Fruit fly (Drosophila melanogaster): Measurements from ENCODE around the gene BuGZ.

- TF ChIP-seq CG8478 (optimal IDR thresholded peaks at IDR 0.05) (no peak), pan (optimal IDR thresholded peaks at IDR 0.05) (no peak), EcR (GFP tag; optimal IDR thresholded peaks at IDR 0.05) (no peak), usp (GFP tag; optimal IDR thresholded peaks at IDR 0.05) (no peak), psq (optimal IDR thresholded peaks at IDR 0.05) (no peak)
Measured at dm6 chr2L:16747145-16747544, 3.9 kb downstream of the BuGZ start.
